Worm (Caenorhabditis elegans) whole organism, L1 larva: ENCODE measurements around the gene Y45F10C.1.

Experiments
- blmp-1 ChIP-seq: fragments of 150-350 bp; optimal IDR thresholded peaks from 2 replicates; lab custom pipeline; 2014; ENCODE audit warnings: missing biosample characterization, missing genetic modification characterization
- ceh-63 ChIP-seq: fragments of 200-800 bp; sonication (Bioruptor generic); optimal IDR thresholded peaks from 2 replicates; lab custom pipeline; 2018; ENCODE audit warnings: mild to moderate bottlenecking, missing genetic modification characterization, missing compliant biosample characterization
- ceh-90 ChIP-seq: sonication (generic microtip); optimal IDR thresholded peaks from 2 replicates; lab custom pipeline; 2016; ENCODE audit warnings: missing genetic modification characterization, missing compliant biosample characterization
- dpl-1 ChIP-seq, 3 experiments: fragments of 150-350 bp in 2 of 3; sonication (generic microtip) in 1 of 3; optimal IDR thresholded peaks; 2 replicates each; lab custom pipeline; 2014 to 2017; ENCODE audit warnings: missing biosample characterization in 3 of 3, missing genetic modification characterization in 3 of 3, missing genetic modification reagents in 3 of 3
- efl-1 ChIP-seq, 4 experiments: fragments of 150-350 bp; optimal IDR thresholded peaks in 3 of 4; peaks in 1 of 4; 1 replicate in 1 of 4; 2 replicates in 3 of 4; lab custom pipeline; 2014; ENCODE audit warnings: missing biosample characterization in 2 of 4, missing genetic modification characterization in 2 of 4, missing genetic modification reagents in 2 of 4
- fkh-4 ChIP-seq: sonication (generic microtip); optimal IDR thresholded peaks from 2 replicates; lab custom pipeline; 2016; ENCODE audit warnings: missing compliant biosample characterization, missing genetic modification characterization, borderline replicate concordance
- fos-1 ChIP-seq: fragments of 150-350 bp; optimal IDR thresholded peaks from 2 replicates; lab custom pipeline; 2014; ENCODE audit warnings: missing biosample characterization, missing genetic modification characterization
- irx-1 ChIP-seq: sonication (generic microtip); optimal IDR thresholded peaks from 2 replicates; lab custom pipeline; 2016; ENCODE audit warnings: missing genetic modification characterization, missing compliant biosample characterization
- lin-14 ChIP-seq: fragments of 200-800 bp; sonication (Bioruptor generic); optimal IDR thresholded peaks from 2 replicates; lab custom pipeline; 2018; ENCODE audit warnings: mild to moderate bottlenecking, missing genetic modification characterization, moderate library complexity, missing compliant biosample characterization
- lin-35 ChIP-seq, 2 experiments: fragments of 150-350 bp; optimal IDR thresholded peaks; 2 replicates each; lab custom pipeline; 2014; ENCODE audit warnings: missing biosample characterization in 2 of 2, missing genetic modification characterization in 2 of 2, missing genetic modification reagents in 2 of 2
- lin-39 ChIP-seq: fragments of 150-350 bp; optimal IDR thresholded peaks from 2 replicates; lab custom pipeline; 2014; ENCODE audit warnings: missing biosample characterization, missing genetic modification reagents, missing genetic modification characterization
- lsy-2 ChIP-seq, 2 experiments: fragments of 150-350 bp; optimal IDR thresholded peaks; 2 replicates each; lab custom pipeline; 2014; ENCODE audit warnings: missing biosample characterization in 2 of 2, missing genetic modification characterization in 2 of 2
- mab-9 ChIP-seq: fragments of 200-800 bp; sonication (Bioruptor generic); IDR thresholded peaks from 2 replicates; pipeline ENCODE4 v1.3.6; 2022; ENCODE audit warnings: missing genetic modification reagents, missing genetic modification characterization, missing compliant biosample characterization
- mep-1 ChIP-seq: fragments of 150-350 bp; optimal IDR thresholded peaks from 2 replicates; lab custom pipeline; 2014; ENCODE audit warnings: missing biosample characterization, missing genetic modification characterization
- nhr-11 ChIP-seq: fragments of 150-350 bp; optimal IDR thresholded peaks from 2 replicates; lab custom pipeline; 2014; ENCODE audit warnings: missing biosample characterization, missing genetic modification characterization
- nhr-19 ChIP-seq: fragments of 200-800 bp; sonication (Bioruptor generic); conservative IDR thresholded peaks from 2 replicates; pipeline ENCODE4 v1.3.6; 2022; ENCODE audit warnings: missing genetic modification characterization, missing compliant biosample characterization
- nhr-71 ChIP-seq: sonication (generic microtip); optimal IDR thresholded peaks from 2 replicates; lab custom pipeline; 2016; ENCODE audit warnings: mild to moderate bottlenecking, missing genetic modification characterization, moderate library complexity, missing compliant biosample characterization
- nhr-84 ChIP-seq: sonication (generic microtip); optimal IDR thresholded peaks from 2 replicates; lab custom pipeline; 2017; ENCODE audit warnings: missing biosample characterization, missing genetic modification characterization
- nhr-85 ChIP-seq: sonication (generic microtip); peaks from one replicate; lab custom pipeline; 2016; ENCODE audit warnings: missing genetic modification characterization, inconsistent platforms, missing compliant biosample characterization
- sup-37 ChIP-seq: fragments of 200-800 bp; sonication (Bioruptor generic); optimal IDR thresholded peaks from 2 replicates; lab custom pipeline; 2018; ENCODE audit warnings: mild to moderate bottlenecking, missing genetic modification characterization, missing compliant biosample characterization
- swsn-7 ChIP-seq: sonication (generic microtip); optimal IDR thresholded peaks from 2 replicates; lab custom pipeline; 2016; ENCODE audit warnings: missing genetic modification characterization, missing compliant biosample characterization
- tbx-2 ChIP-seq: sonication (generic microtip); optimal IDR thresholded peaks from 2 replicates; lab custom pipeline; 2016; ENCODE audit warnings: missing genetic modification characterization, missing compliant biosample characterization
- unc-130 ChIP-seq: fragments of 150-350 bp; optimal IDR thresholded peaks from 2 replicates; lab custom pipeline; 2017; ENCODE audit warnings: missing biosample characterization, missing genetic modification characterization, inconsistent platforms
- unc-86 ChIP-seq: sonication (generic microtip); optimal IDR thresholded peaks from 2 replicates; lab custom pipeline; 2016; ENCODE audit warnings: missing genetic modification characterization, missing compliant biosample characterization
- vab-15 ChIP-seq: sonication (generic microtip); optimal IDR thresholded peaks from 2 replicates; lab custom pipeline; 2017; ENCODE audit warnings: missing genotype, mild to moderate bottlenecking, missing genetic modification characterization, missing compliant biosample characterization
- xbp-1 ChIP-seq: sonication (generic microtip); optimal IDR thresholded peaks from 2 replicates; lab custom pipeline; 2016; ENCODE audit warnings: missing genetic modification characterization, missing compliant biosample characterization
- ztf-11 ChIP-seq, 2 experiments: sonication (generic microtip); optimal IDR thresholded peaks; 2 replicates each; lab custom pipeline; 2016 to 2017; ENCODE audit warnings: missing genetic modification characterization in 2 of 2, missing biosample characterization in 1 of 2, missing compliant biosample characterization in 1 of 2
- ztf-4 ChIP-seq: fragments of 150-350 bp; optimal IDR thresholded peaks from 2 replicates; lab custom pipeline; 2014; ENCODE audit warnings: missing biosample characterization, missing genetic modification characterization

Y45F10C.1 gene

ce11 chrIV:13693976-13694375, 34.6 kb upstream of the Y45F10C.1 start:
- TF ChIP-seq tbx-2 (tag; lab: Kevin White, UChicago) (peak; percentile 14), fkh-4 (tag; lab: Kevin White, UChicago) (no peak)

ce11 chrIV:13692522-13692921, 33.2 kb upstream of the Y45F10C.1 start:
- TF ChIP-seq unc-86 (tag; lab: Kevin White, UChicago) (no peak), nhr-85 (tag; lab: Kevin White, UChicago) (peak; percentile 30), mep-1 (tag; lab: Kevin White, UChicago) (no peak), ztf-4 (tag; lab: Kevin White, UChicago) (no peak), sup-37 (GFP tag; lab: Kevin White, UChicago) (no peak), efl-1 (optimal IDR thresholded peaks at IDR 0.05; lab: Kevin White, UChicago) (no peak), efl-1 (GFP tag; optimal IDR thresholded peaks at IDR 0.05 in 1 of 2; lab: Kevin White, UChicago) (peak in 1 of 2 experiments; percentile 84), irx-1 (tag; lab: Kevin White, UChicago) (peak; percentile 4), lin-14 (GFP tag; lab: Kevin White, UChicago) (peak; percentile 13), blmp-1 (tag; lab: Kevin White, UChicago) (peak; percentile 62), tbx-2 (tag; lab: Kevin White, UChicago) (no peak), lsy-2 (tag; optimal IDR thresholded peaks at IDR 0.05; lab: Kevin White, UChicago) (no peak), nhr-19 (GFP tag; lab: Robert Waterston, UW) (no peak), fos-1 (tag; lab: Kevin White, UChicago) (no peak)

ce11 chrIV:13689302-13689880, 30.0 kb upstream of the Y45F10C.1 start, which contains the start of gene T23G4.2:
Gene T23G4.2 (minus strand): TSS chrIV:13689556.
- TF ChIP-seq blmp-1 (tag; lab: Kevin White, UChicago) (peak; percentile 42), lin-39 (peak; percentile 66), nhr-84 (tag; lab: Kevin White, UChicago) (no peak), nhr-71 (tag; lab: Kevin White, UChicago) (peak; percentile 28), mab-9 (GFP tag; lab: Robert Waterston, UW) (peak; percentile 88), lin-14 (GFP tag; lab: Kevin White, UChicago) (peak; percentile 75)

- no peak for TF ChIP-seq vab-15 (tag; lab: Kevin White, UChicago)
Observed at ce11 chrIV:13687631-13688030, 28.3 kb upstream of the Y45F10C.1 start.

- TF ChIP-seq efl-1 (optimal IDR thresholded peaks at IDR 0.05; lab: Kevin White, UChicago) = peak in 1 of 2 experiments; percentile 13
- no peak for TF ChIP-seq efl-1 (GFP tag; optimal IDR thresholded peaks at IDR 0.05 in 1 of 2; lab: Kevin White, UChicago)
- TF ChIP-seq ceh-63 (GFP tag; lab: Kevin White, UChicago) = no peak
- TF ChIP-seq, all 84 proteins: peak for 1
Observed at ce11 chrIV:13686965-13687425, 27.6 kb upstream of the Y45F10C.1 start, which contains the start of gene nyn-1. Gene nyn-1 (minus strand): TSS chrIV:13687015.

ce11 chrIV:13684827-13685226, 25.5 kb upstream of the Y45F10C.1 start:
- no peak for TF ChIP-seq nhr-11 (tag; lab: Kevin White, UChicago)
- TF ChIP-seq lin-35 (GFP tag; optimal IDR thresholded peaks at IDR 0.05; lab: Kevin White, UChicago) = no peak
- no peak for TF ChIP-seq swsn-7
- no peak for TF ChIP-seq irx-1 (tag; lab: Kevin White, UChicago)
- TF ChIP-seq ceh-90 = no peak
- no peak for TF ChIP-seq xbp-1 (tag; lab: Kevin White, UChicago)
- no peak for TF ChIP-seq dpl-1 (GFP tag; optimal IDR thresholded peaks at IDR 0.05; lab: Kevin White, UChicago)
- no peak for TF ChIP-seq ztf-11 (tag; optimal IDR thresholded peaks at IDR 0.05; lab: Kevin White, UChicago)
- no peak for TF ChIP-seq unc-130 (tag; lab: Kevin White, UChicago)
- TF ChIP-seq, all 84 proteins: peak for 0
